Worm (Caenorhabditis elegans): ENCODE results near the gene T28F3.8.

T28F3.8 gene

ce11 chrIV:17280441-17280939 lies 26.6 kb downstream of the T28F3.8 start:
- TF ChIP-seq ref-1 (GFP tag; conservative IDR thresholded peaks at IDR 0.05) (no peak), klf-2 (GFP tag; conservative IDR thresholded peaks at IDR 0.05) (no peak), med-1 (GFP tag; optimal IDR thresholded peaks at IDR 0.05; ENCODE audit: insufficient read depth) (no peak), cog-1 (tag; optimal IDR thresholded peaks at IDR 0.05) (no peak), tab-1 (GFP tag; IDR thresholded peaks at IDR 0.05) (no peak), ztf-29 (GFP tag; IDR thresholded peaks at IDR 0.05) (no peak), ztf-23 (GFP tag; IDR thresholded peaks at IDR 0.05) (no peak), T22C8.4 (GFP tag; IDR thresholded peaks at IDR 0.05) (no peak), flt-1 (GFP tag; IDR thresholded peaks at IDR 0.05) (no peak)

ce11 chrIV:17279592-17280440 lies 27.3 kb downstream of the T28F3.8 start:
- TF ChIP-seq tab-1 (GFP tag; IDR thresholded peaks at IDR 0.05) (no peak), cog-1 (tag; optimal IDR thresholded peaks at IDR 0.05) (no peak), ztf-29 (GFP tag; IDR thresholded peaks at IDR 0.05) (no peak), T22C8.4 (GFP tag; IDR thresholded peaks at IDR 0.05) (no peak), ref-1 (GFP tag; conservative IDR thresholded peaks at IDR 0.05) (no peak), med-1 (GFP tag; optimal IDR thresholded peaks at IDR 0.05; ENCODE audit: insufficient read depth) (no peak), klf-2 (GFP tag; conservative IDR thresholded peaks at IDR 0.05) (no peak), ztf-23 (GFP tag; IDR thresholded peaks at IDR 0.05) (no peak), flt-1 (GFP tag; IDR thresholded peaks at IDR 0.05) (no peak)

- TF ChIP-seq ztf-29 (GFP tag; IDR thresholded peaks at IDR 0.05) (no peak), tab-1 (GFP tag; IDR thresholded peaks at IDR 0.05) (peak; percentile 35; the same call in 1 of the 2 replicates), flt-1 (GFP tag; IDR thresholded peaks at IDR 0.05) (no peak)
These were observed 28.1 kb downstream of the T28F3.8 start, which contains the start of gene hsp-1 for ce11 chrIV:17278861-17279591. Gene hsp-1 (plus strand): TSS chrIV:17278959.

ce11 chrIV:17278363-17278762 lies 28.8 kb downstream of the T28F3.8 start:
- TF ChIP-seq flt-1 (GFP tag; IDR thresholded peaks at IDR 0.05) (peak; percentile 81), med-1 (GFP tag; optimal IDR thresholded peaks at IDR 0.05; ENCODE audit: insufficient read depth) (no peak), ztf-29 (GFP tag; IDR thresholded peaks at IDR 0.05) (peak; percentile 44; the same call in 1 of the 2 replicates), klf-2 (GFP tag; conservative IDR thresholded peaks at IDR 0.05) (peak; percentile 66), ref-1 (GFP tag; conservative IDR thresholded peaks at IDR 0.05) (no peak), ztf-23 (GFP tag; IDR thresholded peaks at IDR 0.05) (peak; percentile 88; the same call in 1 of the 2 replicates), cog-1 (tag; optimal IDR thresholded peaks at IDR 0.05) (peak; percentile 96), tab-1 (GFP tag; IDR thresholded peaks at IDR 0.05) (no peak)

- TF ChIP-seq klf-2 (GFP tag; conservative IDR thresholded peaks at IDR 0.05) (no peak), ztf-29 (GFP tag; IDR thresholded peaks at IDR 0.05) (no peak), T22C8.4 (GFP tag; IDR thresholded peaks at IDR 0.05) (no peak), ref-1 (GFP tag; conservative IDR thresholded peaks at IDR 0.05) (no peak), ztf-23 (GFP tag; IDR thresholded peaks at IDR 0.05) (no peak), flt-1 (GFP tag; IDR thresholded peaks at IDR 0.05) (no peak), tab-1 (GFP tag; IDR thresholded peaks at IDR 0.05) (no peak), med-1 (GFP tag; optimal IDR thresholded peaks at IDR 0.05; ENCODE audit: insufficient read depth) (no peak), cog-1 (tag; optimal IDR thresholded peaks at IDR 0.05) (no peak)
These were observed 29.5 kb downstream of the T28F3.8 start for ce11 chrIV:17277459-17278173.

ce11 chrIV:17276705-17277458 lies 30.2 kb downstream of the T28F3.8 start, which contains the start of gene clec-196:
Gene clec-196 (plus strand): TSS chrIV:17276956.
- TF ChIP-seq klf-2 (GFP tag; conservative IDR thresholded peaks at IDR 0.05), result no peak
- no peak for TF ChIP-seq cog-1 (tag; optimal IDR thresholded peaks at IDR 0.05)
- TF ChIP-seq ztf-29 (GFP tag; IDR thresholded peaks at IDR 0.05), result no peak
- no peak for TF ChIP-seq T22C8.4 (GFP tag; IDR thresholded peaks at IDR 0.05)
- TF ChIP-seq ref-1 (GFP tag; conservative IDR thresholded peaks at IDR 0.05), result no peak
- TF ChIP-seq flt-1 (GFP tag; IDR thresholded peaks at IDR 0.05), result no peak
- TF ChIP-seq ztf-23 (GFP tag; IDR thresholded peaks at IDR 0.05), result no peak
- no peak for TF ChIP-seq med-1 (GFP tag; optimal IDR thresholded peaks at IDR 0.05; ENCODE audit: insufficient read depth)
- no peak for TF ChIP-seq tab-1 (GFP tag; IDR thresholded peaks at IDR 0.05)

- TF ChIP-seq ref-1 (GFP tag; conservative IDR thresholded peaks at IDR 0.05) (no peak), T22C8.4 (GFP tag; IDR thresholded peaks at IDR 0.05) (no peak), ztf-29 (GFP tag; IDR thresholded peaks at IDR 0.05) (no peak), flt-1 (GFP tag; IDR thresholded peaks at IDR 0.05) (no peak), cog-1 (tag; optimal IDR thresholded peaks at IDR 0.05) (no peak), med-1 (GFP tag; optimal IDR thresholded peaks at IDR 0.05; ENCODE audit: insufficient read depth) (no peak), tab-1 (GFP tag; IDR thresholded peaks at IDR 0.05) (no peak), klf-2 (GFP tag; conservative IDR thresholded peaks at IDR 0.05) (no peak), ztf-23 (GFP tag; IDR thresholded peaks at IDR 0.05) (no peak)
These were observed 31.8 kb downstream of the T28F3.8 start, which contains the start of gene lhfp-4 for ce11 chrIV:17275281-17275680. Gene lhfp-4 (plus strand): TSS chrIV:17275581.

ce11 chrIV:17273602-17274110 lies 33.5 kb downstream of the T28F3.8 start, which contains the start of gene gln-5:
Gene gln-5 (minus strand): TSS chrIV:17273652.
- TF ChIP-seq ztf-29 (GFP tag; IDR thresholded peaks at IDR 0.05) (no peak), tab-1 (GFP tag; IDR thresholded peaks at IDR 0.05) (no peak), T22C8.4 (GFP tag; IDR thresholded peaks at IDR 0.05) (no peak), ztf-23 (GFP tag; IDR thresholded peaks at IDR 0.05) (no peak), klf-2 (GFP tag; conservative IDR thresholded peaks at IDR 0.05) (no peak), ref-1 (GFP tag; conservative IDR thresholded peaks at IDR 0.05) (no peak), flt-1 (GFP tag; IDR thresholded peaks at IDR 0.05) (no peak), med-1 (GFP tag; optimal IDR thresholded peaks at IDR 0.05; ENCODE audit: insufficient read depth) (no peak), cog-1 (tag; optimal IDR thresholded peaks at IDR 0.05) (no peak)

All from whole organism, midembryonic.